Worm (Caenorhabditis elegans) whole organism, L1 larva: ENCODE measurements around the gene Y47D3A.21.
A peak's percentile ranks its signal among the peaks of the same experiment; 100 is the strongest.

Experiments used
- aha-1 ChIP-seq: fragments of 150-350 bp; optimal IDR thresholded peaks from 2 replicates; lab custom pipeline; 2014; ENCODE audit warnings: missing biosample characterization, missing genetic modification characterization
- alr-1 ChIP-seq: fragments of 200-800 bp; sonication (Bioruptor generic); optimal IDR thresholded peaks from 2 replicates; lab custom pipeline; 2018; ENCODE audit warnings: borderline replicate concordance, mild to moderate bottlenecking, missing genetic modification characterization, missing compliant biosample characterization
- aly-2 ChIP-seq: fragments of 150-350 bp; optimal IDR thresholded peaks from 2 replicates; lab custom pipeline; 2014; ENCODE audit warnings: missing biosample characterization, missing genetic modification characterization
- blmp-1 ChIP-seq: fragments of 150-350 bp; optimal IDR thresholded peaks from 2 replicates; lab custom pipeline; 2014; ENCODE audit warnings: missing biosample characterization, missing genetic modification characterization
- ceh-63 ChIP-seq: fragments of 200-800 bp; sonication (Bioruptor generic); optimal IDR thresholded peaks from 2 replicates; lab custom pipeline; 2018; ENCODE audit warnings: mild to moderate bottlenecking, missing genetic modification characterization, missing compliant biosample characterization
- ceh-8 ChIP-seq: fragments of 200-800 bp; sonication (Bioruptor generic); optimal IDR thresholded peaks from 2 replicates; lab custom pipeline; 2018; ENCODE audit warnings: mild to moderate bottlenecking, missing genetic modification characterization, moderate library complexity, missing compliant biosample characterization
- ceh-90 ChIP-seq: sonication (generic microtip); optimal IDR thresholded peaks from 2 replicates; lab custom pipeline; 2016; ENCODE audit warnings: missing genetic modification characterization, missing compliant biosample characterization
- ces-1 ChIP-seq: fragments of 150-350 bp; optimal IDR thresholded peaks from 2 replicates; lab custom pipeline; 2014; ENCODE audit warnings: missing biosample characterization, missing genetic modification reagents, missing genetic modification characterization
- dpl-1 ChIP-seq, 3 experiments: fragments of 150-350 bp in 2 of 3; sonication (generic microtip) in 1 of 3; optimal IDR thresholded peaks; 2 replicates each; lab custom pipeline; 2014 to 2017; ENCODE audit warnings: missing biosample characterization in 3 of 3, missing genetic modification characterization in 3 of 3, missing genetic modification reagents in 3 of 3
- efl-1 ChIP-seq, 4 experiments: fragments of 150-350 bp; optimal IDR thresholded peaks in 3 of 4; peaks in 1 of 4; 1 replicate in 1 of 4; 2 replicates in 3 of 4; lab custom pipeline; 2014; ENCODE audit warnings: missing biosample characterization in 2 of 4, missing genetic modification characterization in 2 of 4, missing genetic modification reagents in 2 of 4
- egl-13 ChIP-seq: sonication (generic microtip); optimal IDR thresholded peaks from 2 replicates; lab custom pipeline; 2016; ENCODE audit warnings: missing genotype, missing genetic modification reagents, missing genetic modification characterization, missing compliant biosample characterization
- elt-3 ChIP-seq, 6 experiments: fragments of 150-350 bp in 1 of 6; sonication (generic microtip); optimal IDR thresholded peaks; 2 replicates each; lab custom pipeline; 2017 to 2018; ENCODE audit warnings: missing biosample characterization in 6 of 6, missing genetic modification characterization in 6 of 6, inconsistent platforms in 1 of 6
- ets-5 ChIP-seq: fragments of 200-800 bp; sonication (Bioruptor generic); IDR thresholded peaks from 2 replicates; pipeline ENCODE4 v1.3.6; 2022; ENCODE audit warnings: missing genetic modification characterization, missing compliant biosample characterization
- fkh-8 ChIP-seq: sonication (generic microtip); optimal IDR thresholded peaks from 2 replicates; lab custom pipeline; 2016; ENCODE audit warnings: mild to moderate bottlenecking, missing genetic modification characterization, missing compliant biosample characterization
- grh-1 ChIP-seq: fragments of 200-800 bp; sonication (Bioruptor generic); IDR thresholded peaks from 2 replicates; pipeline ENCODE4 v1.3.6; 2022; ENCODE audit warnings: missing genetic modification reagents, missing genetic modification characterization, missing compliant biosample characterization
- hlh-4 ChIP-seq: sonication (generic microtip); optimal IDR thresholded peaks from 2 replicates; lab custom pipeline; 2016; ENCODE audit warnings: mild to moderate bottlenecking, missing genetic modification characterization, missing compliant biosample characterization
- jun-1 ChIP-seq: fragments of 150-350 bp; optimal IDR thresholded peaks from 2 replicates; lab custom pipeline; 2014; ENCODE audit warnings: missing biosample characterization, missing genetic modification reagents, missing genetic modification characterization
- lin-13 ChIP-seq: fragments of 150-350 bp; optimal IDR thresholded peaks from 2 replicates; lab custom pipeline; 2014; ENCODE audit warnings: missing biosample characterization, missing genetic modification reagents, missing genetic modification characterization
- lin-14 ChIP-seq: fragments of 200-800 bp; sonication (Bioruptor generic); optimal IDR thresholded peaks from 2 replicates; lab custom pipeline; 2018; ENCODE audit warnings: mild to moderate bottlenecking, missing genetic modification characterization, moderate library complexity, missing compliant biosample characterization
- lin-15B ChIP-seq: fragments of 150-350 bp; sonication (generic microtip); optimal IDR thresholded peaks from 3 replicates; lab custom pipeline; 2014; ENCODE audit warnings: missing biosample characterization, missing genetic modification characterization
- lin-35 ChIP-seq, 2 experiments: fragments of 150-350 bp; optimal IDR thresholded peaks; 2 replicates each; lab custom pipeline; 2014; ENCODE audit warnings: missing biosample characterization in 2 of 2, missing genetic modification characterization in 2 of 2, missing genetic modification reagents in 2 of 2
- mab-9 ChIP-seq: fragments of 200-800 bp; sonication (Bioruptor generic); IDR thresholded peaks from 2 replicates; pipeline ENCODE4 v1.3.6; 2022; ENCODE audit warnings: missing genetic modification reagents, missing genetic modification characterization, missing compliant biosample characterization
- mdl-1 ChIP-seq, 2 experiments: fragments of 150-350 bp; optimal IDR thresholded peaks; 2 replicates each; lab custom pipeline; 2014 to 2017; ENCODE audit warnings: missing biosample characterization in 2 of 2, missing genetic modification characterization in 2 of 2, inconsistent platforms in 1 of 2
- nhr-11 ChIP-seq: fragments of 150-350 bp; optimal IDR thresholded peaks from 2 replicates; lab custom pipeline; 2014; ENCODE audit warnings: missing biosample characterization, missing genetic modification characterization
- nhr-12 ChIP-seq: sonication (generic microtip); optimal IDR thresholded peaks from 2 replicates; lab custom pipeline; 2017; ENCODE audit warnings: missing biosample characterization, missing genetic modification characterization
- nhr-20 ChIP-seq: sonication (generic microtip); optimal IDR thresholded peaks from 2 replicates; lab custom pipeline; 2016; ENCODE audit warnings: mild to moderate bottlenecking, missing genetic modification characterization, missing compliant biosample characterization
- nhr-237 ChIP-seq: fragments of 150-350 bp; optimal IDR thresholded peaks from 2 replicates; lab custom pipeline; 2014; ENCODE audit warnings: missing biosample characterization, missing genetic modification characterization
- nhr-28 ChIP-seq: fragments of 150-350 bp; optimal IDR thresholded peaks from 2 replicates; lab custom pipeline; 2014; ENCODE audit warnings: missing biosample characterization, missing genetic modification characterization
- nhr-47 ChIP-seq: sonication (generic microtip); optimal IDR thresholded peaks from 2 replicates; lab custom pipeline; 2016; ENCODE audit warnings: mild to moderate bottlenecking, missing genetic modification characterization, moderate library complexity, missing compliant biosample characterization
- nhr-85 ChIP-seq: sonication (generic microtip); peaks from one replicate; lab custom pipeline; 2016; ENCODE audit warnings: missing genetic modification characterization, inconsistent platforms, missing compliant biosample characterization
- nhr-90 ChIP-seq: sonication (generic microtip); optimal IDR thresholded peaks from 2 replicates; lab custom pipeline; 2016; ENCODE audit warnings: mild to moderate bottlenecking, missing genetic modification characterization, missing compliant biosample characterization; ENCODE audit not compliant: poor library complexity
- pax-3 ChIP-seq: fragments of 200-800 bp; sonication (Bioruptor generic); optimal IDR thresholded peaks from 2 replicates; lab custom pipeline; 2018; ENCODE audit warnings: mild to moderate bottlenecking, missing genetic modification characterization, moderate library complexity, missing compliant biosample characterization
- skn-1 ChIP-seq: fragments of 150-350 bp; optimal IDR thresholded peaks from 2 replicates; lab custom pipeline; 2014; ENCODE audit warnings: missing biosample characterization, missing genetic modification characterization
- snu-23 ChIP-seq: sonication (generic microtip); optimal IDR thresholded peaks from 2 replicates; lab custom pipeline; 2016; ENCODE audit warnings: missing genetic modification characterization, missing compliant biosample characterization
- sox-4 ChIP-seq: sonication (generic microtip); optimal IDR thresholded peaks from 2 replicates; lab custom pipeline; 2016; ENCODE audit warnings: missing genetic modification characterization, missing compliant biosample characterization
- sup-37 ChIP-seq: fragments of 200-800 bp; sonication (Bioruptor generic); optimal IDR thresholded peaks from 2 replicates; lab custom pipeline; 2018; ENCODE audit warnings: mild to moderate bottlenecking, missing genetic modification characterization, missing compliant biosample characterization
- swsn-7 ChIP-seq: sonication (generic microtip); optimal IDR thresholded peaks from 2 replicates; lab custom pipeline; 2016; ENCODE audit warnings: missing genetic modification characterization, missing compliant biosample characterization
- tbx-2 ChIP-seq: sonication (generic microtip); optimal IDR thresholded peaks from 2 replicates; lab custom pipeline; 2016; ENCODE audit warnings: missing genetic modification characterization, missing compliant biosample characterization
- tlp-1 ChIP-seq: fragments of 150-350 bp; optimal IDR thresholded peaks from 2 replicates; lab custom pipeline; 2014; ENCODE audit warnings: missing biosample characterization, missing genetic modification characterization
- unc-130 ChIP-seq: fragments of 150-350 bp; optimal IDR thresholded peaks from 2 replicates; lab custom pipeline; 2017; ENCODE audit warnings: missing biosample characterization, missing genetic modification characterization, inconsistent platforms
- unc-30 ChIP-seq: sonication (generic microtip); optimal IDR thresholded peaks from 2 replicates; lab custom pipeline; 2017; ENCODE audit warnings: missing biosample characterization, missing genetic modification characterization
- unc-62 ChIP-seq: fragments of 150-350 bp; optimal IDR thresholded peaks from 2 replicates; lab custom pipeline; 2014; ENCODE audit warnings: missing biosample characterization, missing genetic modification reagents, missing genetic modification characterization
- unc-86 ChIP-seq: sonication (generic microtip); optimal IDR thresholded peaks from 2 replicates; lab custom pipeline; 2016; ENCODE audit warnings: missing genetic modification characterization, missing compliant biosample characterization
- unc-98 ChIP-seq: fragments of 200-800 bp; sonication (Bioruptor generic); IDR thresholded peaks from 2 replicates; pipeline ENCODE4 v1.3.6; 2022; ENCODE audit warnings: missing genetic modification characterization, missing compliant biosample characterization
- zag-1 ChIP-seq: fragments of 150-350 bp; optimal IDR thresholded peaks from 2 replicates; lab custom pipeline; 2014; ENCODE audit warnings: missing biosample characterization, missing genetic modification characterization
- ztf-11 ChIP-seq, 2 experiments: sonication (generic microtip); optimal IDR thresholded peaks; 2 replicates each; lab custom pipeline; 2016 to 2017; ENCODE audit warnings: missing genetic modification characterization in 2 of 2, missing biosample characterization in 1 of 2, missing compliant biosample characterization in 1 of 2

Y47D3A.21 gene

ce11 chrIII:11238790-11239189 is 39.9 kb downstream of the Y47D3A.21 start:
- TF ChIP-seq mdl-1 (tag; optimal IDR thresholded peaks at IDR 0.05; lab: Kevin White, UChicago), result no peak
- TF ChIP-seq unc-30 (tag; lab: Kevin White, UChicago), result no peak
- TF ChIP-seq grh-1 (GFP tag; lab: Robert Waterston, UW), result no peak
- TF ChIP-seq nhr-237, result no peak
- no peak for TF ChIP-seq alr-1 (tag; lab: Kevin White, UChicago)
- no peak for TF ChIP-seq skn-1 (tag; lab: Kevin White, UChicago)
- TF ChIP-seq unc-98, result no peak

DNA sequence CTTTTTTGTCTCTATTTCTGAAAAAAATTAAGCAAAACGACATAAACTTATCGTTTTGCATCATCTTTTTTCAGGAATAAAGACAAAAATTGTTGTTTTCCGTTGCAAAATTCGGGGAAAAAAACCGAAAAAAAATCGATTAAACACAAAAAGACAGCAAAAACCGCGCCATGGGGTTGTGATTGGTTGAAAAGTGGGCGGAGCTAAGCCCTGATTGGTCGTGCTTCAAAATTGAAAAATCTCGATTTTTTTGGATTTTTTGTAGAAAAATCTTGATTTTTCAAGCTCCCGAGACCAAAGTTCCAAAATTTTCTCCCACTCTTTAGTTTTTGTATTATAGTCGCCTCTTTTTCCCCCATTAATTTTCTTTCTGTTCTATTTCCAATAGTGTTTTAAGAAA is 40.4 kb downstream of the Y47D3A.21 start:
- TF ChIP-seq lin-14 (GFP tag; lab: Kevin White, UChicago), result no peak
- TF ChIP-seq nhr-11 (tag; lab: Kevin White, UChicago), result no peak
- TF ChIP-seq aha-1 (tag; lab: Kevin White, UChicago), result no peak
- TF ChIP-seq dpl-1 (GFP tag; optimal IDR thresholded peaks at IDR 0.05; lab: Kevin White, UChicago), result no peak

- no peak for TF ChIP-seq nhr-28 (tag; lab: Kevin White, UChicago)
- no peak for TF ChIP-seq nhr-47 (tag; lab: Kevin White, UChicago)
- no peak for TF ChIP-seq lin-13 (GFP tag; lab: Kevin White, UChicago)
- no peak for TF ChIP-seq lin-35 (GFP tag; optimal IDR thresholded peaks at IDR 0.05; lab: Kevin White, UChicago)
- no peak for TF ChIP-seq nhr-20 (tag; lab: Kevin White, UChicago)
- no peak for TF ChIP-seq unc-30 (tag; lab: Kevin White, UChicago)
- no peak for TF ChIP-seq nhr-237
- TF ChIP-seq nhr-85 (tag; lab: Kevin White, UChicago), result peak; percentile 37
- TF ChIP-seq lin-15B (tag; lab: Kevin White, UChicago), result no peak
- no peak for TF ChIP-seq egl-13 (tag; lab: Kevin White, UChicago)
- TF ChIP-seq ztf-11 (tag; optimal IDR thresholded peaks at IDR 0.05; lab: Kevin White, UChicago), result no peak
- TF ChIP-seq elt-3 (tag; optimal IDR thresholded peaks at IDR 0.05; lab: Kevin White, UChicago), result no peak
- TF ChIP-seq mab-9 (GFP tag; lab: Robert Waterston, UW), result no peak
- no peak for TF ChIP-seq efl-1 (optimal IDR thresholded peaks at IDR 0.05; lab: Kevin White, UChicago)
- TF ChIP-seq efl-1 (GFP tag; optimal IDR thresholded peaks at IDR 0.05 in 1 of 2; lab: Kevin White, UChicago), result peak in 1 of 2 experiments; percentile 81
- no peak for TF ChIP-seq ceh-63 (GFP tag; lab: Kevin White, UChicago)
- 0 out of 2 replicates have a peak, but pooled peaks have one; percentile 55 for TF ChIP-seq ets-5 (GFP tag; lab: Robert Waterston, UW)
Observed at ce11 chrIII:11237741-11238140, 41.0 kb downstream of the Y47D3A.21 start.

- TF ChIP-seq lin-35 (GFP tag; optimal IDR thresholded peaks at IDR 0.05; lab: Kevin White, UChicago) (peak; percentile 38 to 55), dpl-1 (GFP tag; optimal IDR thresholded peaks at IDR 0.05; lab: Kevin White, UChicago) (peak; percentile 16 to 65 (median 39)), sox-4 (tag; lab: Kevin White, UChicago) (no peak), unc-86 (tag; lab: Kevin White, UChicago) (peak; percentile 5), tbx-2 (tag; lab: Kevin White, UChicago) (peak; percentile 52), zag-1 (no peak), ceh-8 (GFP tag; lab: Kevin White, UChicago) (no peak), nhr-90 (tag; lab: Kevin White, UChicago) (peak; percentile 38), aha-1 (tag; lab: Kevin White, UChicago) (no peak), mab-9 (GFP tag; lab: Robert Waterston, UW) (no peak), ces-1 (GFP tag; lab: Kevin White, UChicago) (no peak), nhr-12 (no peak), fkh-8 (tag; lab: Kevin White, UChicago) (peak; percentile 52), jun-1 (no peak), snu-23 (GFP tag; lab: Kevin White, UChicago) (peak; percentile 77), hlh-4 (no peak), unc-62 (GFP tag; lab: Kevin White, UChicago) (no peak), aly-2 (tag; lab: Kevin White, UChicago) (no peak), swsn-7 (peak; percentile 62), pax-3 (tag; lab: Kevin White, UChicago) (no peak), mdl-1 (tag; optimal IDR thresholded peaks at IDR 0.05; lab: Kevin White, UChicago) (peak in 1 of 2 experiments; percentile 72), ceh-90 (tag; lab: Kevin White, UChicago) (no peak), unc-130 (tag; lab: Kevin White, UChicago) (peak; percentile 87), unc-30 (tag; lab: Kevin White, UChicago) (no peak), blmp-1 (tag; lab: Kevin White, UChicago) (peak; percentile 35), tlp-1 (no peak), ceh-63 (GFP tag; lab: Kevin White, UChicago) (no peak), sup-37 (GFP tag; lab: Kevin White, UChicago) (no peak), elt-3 (tag; optimal IDR thresholded peaks at IDR 0.05; lab: Kevin White, UChicago) (peak in 1 of 6 experiments; percentile 24), nhr-47 (tag; lab: Kevin White, UChicago) (peak; percentile 53)
Observed at ce11 chrIII:11236788-11237187, 41.9 kb downstream of the Y47D3A.21 start, which contains the start of the genes Y47D3A.14 and aakb-2. Gene Y47D3A.14, minus strand, starts transcription at chrIII:11236868. Gene aakb-2, plus strand, starts transcription at chrIII:11237143.
